Worm (Caenorhabditis elegans): Measurements from ENCODE around the gene srsx-12.

Gene srsx-12

ce11 chrV:4957619-4958018 lies 23.2 kb downstream of the srsx-12 start:
- TF ChIP-seq ZK546.5 (tag; optimal IDR thresholded peaks at IDR 0.05) (no peak), nhr-11 (tag; optimal IDR thresholded peaks at IDR 0.05) (no peak), elt-1 (tag; optimal IDR thresholded peaks at IDR 0.05) (no peak)

- TF ChIP-seq gmeb-1 (tag; optimal IDR thresholded peaks at IDR 0.05) (no peak), lin-13 (GFP tag; optimal IDR thresholded peaks at IDR 0.05) (no peak), ama-1 (optimal IDR thresholded peaks at IDR 0.05) (no peak), ceh-82 (tag; optimal IDR thresholded peaks at IDR 0.05) (no peak), F13H6.1 (tag; optimal IDR thresholded peaks at IDR 0.05) (no peak), egl-27 (tag; optimal IDR thresholded peaks at IDR 0.05) (no peak), lin-11 (tag; optimal IDR thresholded peaks at IDR 0.05) (no peak), nhr-25 (tag; optimal IDR thresholded peaks at IDR 0.05) (no peak), ztf-1 (GFP tag; conservative IDR thresholded peaks at IDR 0.05) (no peak)
Measured at ce11 chrV:4956529-4956928, 24.2 kb downstream of the srsx-12 start, which contains the start of gene str-208. TSS of gene str-208 (plus strand) at chrV:4956829.

ce11 chrV:4951434-4951833 lies 29.3 kb downstream of the srsx-12 start, which contains the start of gene str-207:
TSS of gene str-207 (plus strand) at chrV:4951734.
- TF ChIP-seq nhr-25 (tag; optimal IDR thresholded peaks at IDR 0.05) (no peak), nhr-129 (tag; optimal IDR thresholded peaks at IDR 0.05) (no peak), nhr-77 (tag; optimal IDR thresholded peaks at IDR 0.05) (no peak), mdl-1 (tag; optimal IDR thresholded peaks at IDR 0.05) (no peak), elt-3 (tag; optimal IDR thresholded peaks at IDR 0.05) (no peak), C34F6.9 (tag; optimal IDR thresholded peaks at IDR 0.05) (no peak), F13H6.1 (tag; optimal IDR thresholded peaks at IDR 0.05) (no peak), elt-1 (tag; optimal IDR thresholded peaks at IDR 0.05) (no peak), nhr-12 (tag; optimal IDR thresholded peaks at IDR 0.05) (no peak), R02D3.7 (tag; optimal IDR thresholded peaks at IDR 0.05) (no peak), unc-55 (GFP tag; optimal IDR thresholded peaks at IDR 0.05) (no peak), ztf-4 (tag; optimal IDR thresholded peaks at IDR 0.05) (no peak), dmd-4 (tag; optimal IDR thresholded peaks at IDR 0.05) (no peak), gmeb-1 (tag; optimal IDR thresholded peaks at IDR 0.05) (no peak), ztf-1 (GFP tag; conservative IDR thresholded peaks at IDR 0.05) (no peak), lin-13 (GFP tag; optimal IDR thresholded peaks at IDR 0.05) (no peak), unc-62 (GFP tag; optimal IDR thresholded peaks at IDR 0.05) (no peak)

ce11 chrV:4948635-4949034 lies 32.1 kb downstream of the srsx-12 start, which contains the start of gene str-209:
TSS of gene str-209 (plus strand) at chrV:4948935.
- TF ChIP-seq lsy-2 (tag; optimal IDR thresholded peaks at IDR 0.05), result no peak
- TF ChIP-seq unc-39 (tag; optimal IDR thresholded peaks at IDR 0.05), result no peak
- TF ChIP-seq C34F6.9 (tag; optimal IDR thresholded peaks at IDR 0.05), result no peak
- TF ChIP-seq blmp-1 (tag; optimal IDR thresholded peaks at IDR 0.05; ENCODE audit: insufficient read depth), result no peak
- no peak for TF ChIP-seq mab-5 (tag; optimal IDR thresholded peaks at IDR 0.05)
- no peak for TF ChIP-seq sma-9 (GFP tag; optimal IDR thresholded peaks at IDR 0.05)
- TF ChIP-seq sma-9 (tag; optimal IDR thresholded peaks at IDR 0.05), result no peak
- no peak for TF ChIP-seq zag-1 (tag; optimal IDR thresholded peaks at IDR 0.05)
- no peak for TF ChIP-seq ztf-11 (tag; optimal IDR thresholded peaks at IDR 0.05)
- TF ChIP-seq ZK546.5 (tag; optimal IDR thresholded peaks at IDR 0.05), result no peak
- TF ChIP-seq ama-1 (optimal IDR thresholded peaks at IDR 0.05), result no peak
- no peak for TF ChIP-seq peb-1 (tag; optimal IDR thresholded peaks at IDR 0.05)
- no peak for TF ChIP-seq lin-39 (tag; optimal IDR thresholded peaks at IDR 0.05)
- no peak for TF ChIP-seq fos-1 (tag; optimal IDR thresholded peaks at IDR 0.05)
- no peak for TF ChIP-seq ceh-16 (tag; optimal IDR thresholded peaks at IDR 0.05)
- no peak for TF ChIP-seq aly-2 (tag; optimal IDR thresholded peaks at IDR 0.05)
- TF ChIP-seq nhr-11 (tag; optimal IDR thresholded peaks at IDR 0.05), result no peak
- no peak for TF ChIP-seq mbf-1 (tag; optimal IDR thresholded peaks at IDR 0.05)
- no peak for TF ChIP-seq nhr-21 (tag; optimal IDR thresholded peaks at IDR 0.05)

ce11 chrV:4944219-4944618 lies 36.6 kb downstream of the srsx-12 start, which contains the start of gene str-211:
TSS of gene str-211 (minus strand) at chrV:4944319.
- TF ChIP-seq snpc-4 (tag; optimal IDR thresholded peaks at IDR 0.05) (no peak), mdl-1 (tag; optimal IDR thresholded peaks at IDR 0.05) (no peak), ama-1 (optimal IDR thresholded peaks at IDR 0.05) (no peak), nhr-21 (tag; optimal IDR thresholded peaks at IDR 0.05) (no peak), nhr-25 (tag; optimal IDR thresholded peaks at IDR 0.05) (no peak), ztf-1 (GFP tag; conservative IDR thresholded peaks at IDR 0.05) (no peak), nhr-6 (tag; optimal IDR thresholded peaks at IDR 0.05) (no peak), lin-13 (GFP tag; optimal IDR thresholded peaks at IDR 0.05) (no peak), ztf-11 (tag; optimal IDR thresholded peaks at IDR 0.05) (no peak), nhr-237 (tag; optimal IDR thresholded peaks at IDR 0.05) (no peak), unc-39 (tag; optimal IDR thresholded peaks at IDR 0.05) (no peak), ZK546.5 (tag; optimal IDR thresholded peaks at IDR 0.05) (no peak)
